Fruit fly (Drosophila melanogaster): Measurements from ENCODE around the gene Or10a.

The Or10a gene

dm6 chrX:11423277-11423717, 6.1 kb upstream of the Or10a start (continued):
- TF ChIP-seq amos (GFP tag; IDR thresholded peaks at IDR 0.05; ENCODE audit: partially characterized antibody) (no peak), CG2199 (GFP tag; IDR thresholded peaks at IDR 0.05) (no peak), B-H2 (GFP tag; optimal IDR thresholded peaks at IDR 0.05) (no peak), br (optimal IDR thresholded peaks at IDR 0.05) (no peak), slbo (GFP tag; IDR thresholded peaks at IDR 0.05) (peak; percentile 95), luna (GFP tag; optimal IDR thresholded peaks at IDR 0.05) (peak; percentile 73), Sry-β (GFP tag; optimal IDR thresholded peaks at IDR 0.05) (no peak), CG6765 (GFP tag; optimal IDR thresholded peaks at IDR 0.05) (peak; percentile 79), CG17385 (GFP tag; optimal IDR thresholded peaks at IDR 0.05) (peak; percentile 87), ken (GFP tag; IDR thresholded peaks at IDR 0.05) (peak; percentile 70; the same call in 2 of the 3 replicates), slou (GFP tag; optimal IDR thresholded peaks at IDR 0.05) (peak; percentile 76), zf30C (GFP tag; optimal IDR thresholded peaks at IDR 0.05) (peak; percentile 79), MBD-R2 (GFP tag; IDR thresholded peaks at IDR 0.05) (peak; percentile 77), Ets97D (GFP tag; optimal IDR thresholded peaks at IDR 0.05) (peak; percentile 64), Gug (GFP tag; IDR thresholded peaks at IDR 0.05) (peak; percentile 81), tll (GFP tag; optimal IDR thresholded peaks at IDR 0.05) (no peak), CG9437 (GFP tag; optimal IDR thresholded peaks at IDR 0.05) (peak; percentile 82), CG11456 (GFP tag; IDR thresholded peaks at IDR 0.05) (peak; percentile 88), PHDP (tag; optimal IDR thresholded peaks at IDR 0.05) (peak; percentile 94), MTF-1 (GFP tag; optimal IDR thresholded peaks at IDR 0.05; ENCODE audit: borderline replicate concordance) (peak; percentile 57), CG7786 (GFP tag; optimal IDR thresholded peaks at IDR 0.05) (peak; percentile 92), Dll (GFP tag; IDR thresholded peaks at IDR 0.05; ENCODE audit: partially characterized antibody) (no peak), onecut (GFP tag; IDR thresholded peaks at IDR 0.05) (peak; percentile 70), zfh1 (GFP tag; IDR thresholded peaks at IDR 0.05) (peak; percentile 75; the same call in 2 of the 3 replicates), CG15601 (tag; optimal IDR thresholded peaks at IDR 0.05) (peak; percentile 54), CG14014 (GFP tag; IDR thresholded peaks at IDR 0.05) (peak; percentile 91), inv (GFP tag; IDR thresholded peaks at IDR 0.05; ENCODE audit: partially characterized antibody) (no peak), Ravus (GFP tag; IDR thresholded peaks at IDR 0.05) (peak; percentile 62), oc (tag; optimal IDR thresholded peaks at IDR 0.05) (peak; percentile 63), toy (GFP tag; IDR thresholded peaks at IDR 0.05) (peak; percentile 57; the same call in 1 of the 2 replicates), CG9817 (tag; optimal IDR thresholded peaks at IDR 0.05) (peak; percentile 85), CG4424 (GFP tag; optimal IDR thresholded peaks at IDR 0.05) (peak; percentile 90), CG4360 (GFP tag; IDR thresholded peaks at IDR 0.05) (0 out of 2 replicates have a peak, but pooled peaks have one; percentile 15), CG17186 (GFP tag; optimal IDR thresholded peaks at IDR 0.05) (no peak), CG8290 (GFP tag; optimal IDR thresholded peaks at IDR 0.05) (peak; percentile 55), CG8290 (tag; optimal IDR thresholded peaks at IDR 0.05) (peak in 1 of 2 experiments; percentile 87), pnt (GFP tag; optimal IDR thresholded peaks at IDR 0.05) (peak; percentile 78), CG17359 (tag; optimal IDR thresholded peaks at IDR 0.05) (peak; percentile 90), CG10462 (GFP tag; optimal IDR thresholded peaks at IDR 0.05) (peak; percentile 71), pita (GFP tag; optimal IDR thresholded peaks at IDR 0.05) (no peak), Lpt (GFP tag; optimal IDR thresholded peaks at IDR 0.05) (no peak), hkb (optimal IDR thresholded peaks at IDR 0.05) (no peak), hkb (GFP tag; IDR thresholded peaks at IDR 0.05) (peak; percentile 94), az2 (GFP tag; optimal IDR thresholded peaks at IDR 0.05) (peak; percentile 85), Rx (GFP tag; IDR thresholded peaks at IDR 0.05) (peak; percentile 75), CG7372 (GFP tag; IDR thresholded peaks at IDR 0.05) (peak; percentile 90), pho (GFP tag; optimal IDR thresholded peaks at IDR 0.05) (peak; percentile 88), Oli (tag; optimal IDR thresholded peaks at IDR 0.05) (peak; percentile 92), her (GFP tag; optimal IDR thresholded peaks at IDR 0.05) (peak; percentile 91), HLHmδ (GFP tag; optimal IDR thresholded peaks at IDR 0.05) (no peak), kah (GFP tag; optimal IDR thresholded peaks at IDR 0.05) (peak; percentile 65), fd102C (GFP tag; optimal IDR thresholded peaks at IDR 0.05) (no peak)
